Worm (Caenorhabditis elegans) whole organism, L1 larva: Measurements from ENCODE around the gene T26A8.3.

ENCODE experiments used
- C04F5.9 ChIP-seq: sonication (generic microtip); optimal IDR thresholded peaks from 2 replicates; lab custom pipeline; 2016; ENCODE audit warnings: missing genetic modification characterization, missing compliant biosample characterization
- C34B4.2 ChIP-seq: sonication (generic microtip); optimal IDR thresholded peaks from 2 replicates; lab custom pipeline; 2017; ENCODE audit warnings: mild to moderate bottlenecking, missing genetic modification characterization, missing compliant biosample characterization
- F16B12.6 ChIP-seq: fragments of 150-350 bp; optimal IDR thresholded peaks from 2 replicates; lab custom pipeline; 2014; ENCODE audit warnings: missing biosample characterization, missing genetic modification characterization
- aha-1 ChIP-seq: fragments of 150-350 bp; optimal IDR thresholded peaks from 2 replicates; lab custom pipeline; 2014; ENCODE audit warnings: missing biosample characterization, missing genetic modification characterization
- aly-2 ChIP-seq: fragments of 150-350 bp; optimal IDR thresholded peaks from 2 replicates; lab custom pipeline; 2014; ENCODE audit warnings: missing biosample characterization, missing genetic modification characterization
- ceh-63 ChIP-seq: fragments of 200-800 bp; sonication (Bioruptor generic); optimal IDR thresholded peaks from 2 replicates; lab custom pipeline; 2018; ENCODE audit warnings: mild to moderate bottlenecking, missing genetic modification characterization, missing compliant biosample characterization
- ceh-8 ChIP-seq: fragments of 200-800 bp; sonication (Bioruptor generic); optimal IDR thresholded peaks from 2 replicates; lab custom pipeline; 2018; ENCODE audit warnings: mild to moderate bottlenecking, missing genetic modification characterization, moderate library complexity, missing compliant biosample characterization
- ceh-90 ChIP-seq: sonication (generic microtip); optimal IDR thresholded peaks from 2 replicates; lab custom pipeline; 2016; ENCODE audit warnings: missing genetic modification characterization, missing compliant biosample characterization
- ces-1 ChIP-seq: fragments of 150-350 bp; optimal IDR thresholded peaks from 2 replicates; lab custom pipeline; 2014; ENCODE audit warnings: missing biosample characterization, missing genetic modification reagents, missing genetic modification characterization
- dpl-1 ChIP-seq, 3 experiments: fragments of 150-350 bp in 2 of 3; sonication (generic microtip) in 1 of 3; optimal IDR thresholded peaks; 2 replicates each; lab custom pipeline; 2014 to 2017; ENCODE audit warnings: missing biosample characterization in 3 of 3, missing genetic modification characterization in 3 of 3, missing genetic modification reagents in 3 of 3
- dsc-1 ChIP-seq: sonication (generic microtip); optimal IDR thresholded peaks from 2 replicates; lab custom pipeline; 2016; ENCODE audit warnings: mild to moderate bottlenecking, missing genetic modification characterization, missing compliant biosample characterization
- efl-1 ChIP-seq, 4 experiments: fragments of 150-350 bp; optimal IDR thresholded peaks in 3 of 4; peaks in 1 of 4; 1 replicate in 1 of 4; 2 replicates in 3 of 4; lab custom pipeline; 2014; ENCODE audit warnings: missing biosample characterization in 2 of 4, missing genetic modification characterization in 2 of 4, missing genetic modification reagents in 2 of 4
- elt-2 ChIP-seq: sonication (generic microtip); optimal IDR thresholded peaks from 2 replicates; lab custom pipeline; 2016; ENCODE audit warnings: missing genetic modification characterization, mild to moderate bottlenecking, inconsistent platforms, missing compliant biosample characterization, missing genetic modification reagents
- elt-3 ChIP-seq, 6 experiments: fragments of 150-350 bp in 1 of 6; sonication (generic microtip); optimal IDR thresholded peaks; 2 replicates each; lab custom pipeline; 2017 to 2018; ENCODE audit warnings: missing biosample characterization in 6 of 6, missing genetic modification characterization in 6 of 6, inconsistent platforms in 1 of 6
- fkh-10 ChIP-seq: sonication (generic microtip); optimal IDR thresholded peaks from 2 replicates; lab custom pipeline; 2017; ENCODE audit warnings: missing biosample characterization, missing genetic modification reagents, missing genetic modification characterization
- fos-1 ChIP-seq: fragments of 150-350 bp; optimal IDR thresholded peaks from 2 replicates; lab custom pipeline; 2014; ENCODE audit warnings: missing biosample characterization, missing genetic modification characterization
- grh-1 ChIP-seq: fragments of 200-800 bp; sonication (Bioruptor generic); IDR thresholded peaks from 2 replicates; pipeline ENCODE4 v1.3.6; 2022; ENCODE audit warnings: missing genetic modification reagents, missing genetic modification characterization, missing compliant biosample characterization
- hlh-17 ChIP-seq: fragments of 200-800 bp; sonication (Bioruptor generic); optimal IDR thresholded peaks from 2 replicates; lab custom pipeline; 2018; ENCODE audit warnings: missing genetic modification characterization, mild to moderate bottlenecking, missing compliant biosample characterization, moderate library complexity, borderline replicate concordance
- hpl-2 ChIP-seq: fragments of 150-350 bp; optimal IDR thresholded peaks from 2 replicates; lab custom pipeline; 2014; ENCODE audit warnings: missing biosample characterization, missing genetic modification reagents, missing genetic modification characterization
- irx-1 ChIP-seq: sonication (generic microtip); optimal IDR thresholded peaks from 2 replicates; lab custom pipeline; 2016; ENCODE audit warnings: missing genetic modification characterization, missing compliant biosample characterization
- isw-1 ChIP-seq: fragments of 200-800 bp; sonication (Bioruptor generic); IDR thresholded peaks from 2 replicates; pipeline ENCODE4 v1.3.6; 2022; ENCODE audit warnings: missing genetic modification characterization, missing compliant biosample characterization
- lin-13 ChIP-seq: fragments of 150-350 bp; optimal IDR thresholded peaks from 2 replicates; lab custom pipeline; 2014; ENCODE audit warnings: missing biosample characterization, missing genetic modification reagents, missing genetic modification characterization
- lin-39 ChIP-seq: fragments of 150-350 bp; optimal IDR thresholded peaks from 2 replicates; lab custom pipeline; 2014; ENCODE audit warnings: missing biosample characterization, missing genetic modification reagents, missing genetic modification characterization
- lir-3 ChIP-seq: sonication (generic microtip); optimal IDR thresholded peaks from 2 replicates; lab custom pipeline; 2016; ENCODE audit warnings: mild to moderate bottlenecking, missing genetic modification characterization, moderate library complexity, missing compliant biosample characterization; ENCODE audit not compliant: poor library complexity
- mab-9 ChIP-seq: fragments of 200-800 bp; sonication (Bioruptor generic); IDR thresholded peaks from 2 replicates; pipeline ENCODE4 v1.3.6; 2022; ENCODE audit warnings: missing genetic modification reagents, missing genetic modification characterization, missing compliant biosample characterization
- mdl-1 ChIP-seq, 2 experiments: fragments of 150-350 bp; optimal IDR thresholded peaks; 2 replicates each; lab custom pipeline; 2014 to 2017; ENCODE audit warnings: missing biosample characterization in 2 of 2, missing genetic modification characterization in 2 of 2, inconsistent platforms in 1 of 2
- mep-1 ChIP-seq: fragments of 150-350 bp; optimal IDR thresholded peaks from 2 replicates; lab custom pipeline; 2014; ENCODE audit warnings: missing biosample characterization, missing genetic modification characterization
- nhr-12 ChIP-seq: sonication (generic microtip); optimal IDR thresholded peaks from 2 replicates; lab custom pipeline; 2017; ENCODE audit warnings: missing biosample characterization, missing genetic modification characterization
- nhr-19 ChIP-seq: fragments of 200-800 bp; sonication (Bioruptor generic); conservative IDR thresholded peaks from 2 replicates; pipeline ENCODE4 v1.3.6; 2022; ENCODE audit warnings: missing genetic modification characterization, missing compliant biosample characterization
- nhr-20 ChIP-seq: sonication (generic microtip); optimal IDR thresholded peaks from 2 replicates; lab custom pipeline; 2016; ENCODE audit warnings: mild to moderate bottlenecking, missing genetic modification characterization, missing compliant biosample characterization
- nhr-237 ChIP-seq: fragments of 150-350 bp; optimal IDR thresholded peaks from 2 replicates; lab custom pipeline; 2014; ENCODE audit warnings: missing biosample characterization, missing genetic modification characterization
- nhr-71 ChIP-seq: sonication (generic microtip); optimal IDR thresholded peaks from 2 replicates; lab custom pipeline; 2016; ENCODE audit warnings: mild to moderate bottlenecking, missing genetic modification characterization, moderate library complexity, missing compliant biosample characterization
- nhr-76 ChIP-seq: sonication (generic microtip); optimal IDR thresholded peaks from 2 replicates; lab custom pipeline; 2017; ENCODE audit warnings: missing biosample characterization, missing genetic modification characterization
- nhr-77 ChIP-seq: fragments of 150-350 bp; optimal IDR thresholded peaks from 2 replicates; lab custom pipeline; 2014; ENCODE audit warnings: missing biosample characterization, missing genetic modification characterization
- nhr-85 ChIP-seq: sonication (generic microtip); peaks from one replicate; lab custom pipeline; 2016; ENCODE audit warnings: missing genetic modification characterization, inconsistent platforms, missing compliant biosample characterization
- pag-3 ChIP-seq: sonication (generic microtip); optimal IDR thresholded peaks from 2 replicates; lab custom pipeline; 2017; ENCODE audit warnings: missing genetic modification characterization, mild to moderate bottlenecking, missing compliant biosample characterization, antibody characterized with exemption, borderline replicate concordance; ENCODE audit not compliant: insufficient read depth
- pax-3 ChIP-seq: fragments of 200-800 bp; sonication (Bioruptor generic); optimal IDR thresholded peaks from 2 replicates; lab custom pipeline; 2018; ENCODE audit warnings: mild to moderate bottlenecking, missing genetic modification characterization, moderate library complexity, missing compliant biosample characterization
- pqm-1 ChIP-seq: sonication (generic microtip); optimal IDR thresholded peaks from 3 replicates; lab custom pipeline; 2017; ENCODE audit warnings: missing biosample characterization, missing genetic modification characterization
- skn-1 ChIP-seq: fragments of 150-350 bp; optimal IDR thresholded peaks from 2 replicates; lab custom pipeline; 2014; ENCODE audit warnings: missing biosample characterization, missing genetic modification characterization
- snu-23 ChIP-seq: sonication (generic microtip); optimal IDR thresholded peaks from 2 replicates; lab custom pipeline; 2016; ENCODE audit warnings: missing genetic modification characterization, missing compliant biosample characterization
- sox-4 ChIP-seq: sonication (generic microtip); optimal IDR thresholded peaks from 2 replicates; lab custom pipeline; 2016; ENCODE audit warnings: missing genetic modification characterization, missing compliant biosample characterization
- sup-37 ChIP-seq: fragments of 200-800 bp; sonication (Bioruptor generic); optimal IDR thresholded peaks from 2 replicates; lab custom pipeline; 2018; ENCODE audit warnings: mild to moderate bottlenecking, missing genetic modification characterization, missing compliant biosample characterization
- swsn-7 ChIP-seq: sonication (generic microtip); optimal IDR thresholded peaks from 2 replicates; lab custom pipeline; 2016; ENCODE audit warnings: missing genetic modification characterization, missing compliant biosample characterization
- unc-30 ChIP-seq: sonication (generic microtip); optimal IDR thresholded peaks from 2 replicates; lab custom pipeline; 2017; ENCODE audit warnings: missing biosample characterization, missing genetic modification characterization
- unc-86 ChIP-seq: sonication (generic microtip); optimal IDR thresholded peaks from 2 replicates; lab custom pipeline; 2016; ENCODE audit warnings: missing genetic modification characterization, missing compliant biosample characterization
- zag-1 ChIP-seq: fragments of 150-350 bp; optimal IDR thresholded peaks from 2 replicates; lab custom pipeline; 2014; ENCODE audit warnings: missing biosample characterization, missing genetic modification characterization
- ztf-11 ChIP-seq, 2 experiments: sonication (generic microtip); optimal IDR thresholded peaks; 2 replicates each; lab custom pipeline; 2016 to 2017; ENCODE audit warnings: missing genetic modification characterization in 2 of 2, missing biosample characterization in 1 of 2, missing compliant biosample characterization in 1 of 2
- ztf-4 ChIP-seq: fragments of 150-350 bp; optimal IDR thresholded peaks from 2 replicates; lab custom pipeline; 2014; ENCODE audit warnings: missing biosample characterization, missing genetic modification characterization

Gene T26A8.3

ce11 chrIV:8431567-8432458, 5.4 kb upstream of the T26A8.3 start (continued):
- TF ChIP-seq mep-1 (tag; lab: Kevin White, UChicago) (peak; percentile 71), nhr-71 (peak; percentile 82), zag-1 (tag; lab: Kevin White, UChicago) (no peak), isw-1 (GFP tag; lab: Robert Waterston, UW) (peak; percentile 42), fkh-10 (GFP tag; lab: Kevin White, UChicago) (peak; percentile 26), fos-1 (tag; lab: Kevin White, UChicago) (peak; percentile 71), nhr-76 (tag; lab: Kevin White, UChicago) (no peak), unc-86 (peak; percentile 47), nhr-12 (no peak), elt-2 (tag; lab: Kevin White, UChicago) (peak; percentile 35), elt-3 (tag; optimal IDR thresholded peaks at IDR 0.05; lab: Kevin White, UChicago) (peak in 5 of 6 experiments; percentile 41 to 61 (median 53)), sox-4 (tag; lab: Kevin White, UChicago) (no peak), F16B12.6 (tag; lab: Kevin White, UChicago) (no peak), hpl-2 (GFP tag; lab: Kevin White, UChicago) (peak; percentile 79), nhr-77 (tag; lab: Kevin White, UChicago) (peak; percentile 42), unc-30 (no peak), mab-9 (0 out of 2 replicates have a peak, but pooled peaks have one; percentile 32), C34B4.2 (tag; lab: Kevin White, UChicago) (peak; percentile 22), ces-1 (GFP tag; lab: Kevin White, UChicago) (no peak), dpl-1 (GFP tag; optimal IDR thresholded peaks at IDR 0.05; lab: Kevin White, UChicago) (peak; percentile 9 to 52 (median 21)), sup-37 (no peak), ztf-11 (tag; optimal IDR thresholded peaks at IDR 0.05; lab: Kevin White, UChicago) (no peak), swsn-7 (tag; lab: Kevin White, UChicago) (peak; percentile 70), hlh-17 (GFP tag; lab: Kevin White, UChicago) (peak; percentile 62), nhr-20 (peak; percentile 78), lin-39 (tag; lab: Kevin White, UChicago) (no peak), nhr-19 (GFP tag; lab: Robert Waterston, UW) (peak; percentile 69), lir-3 (tag; lab: Kevin White, UChicago) (peak; percentile 46), skn-1 (tag; lab: Kevin White, UChicago) (peak; percentile 59), irx-1 (tag; lab: Kevin White, UChicago) (peak; percentile 21), efl-1 (optimal IDR thresholded peaks at IDR 0.05; lab: Kevin White, UChicago) (peak; percentile 49 to 66), efl-1 (GFP tag; optimal IDR thresholded peaks at IDR 0.05 in 1 of 2; lab: Kevin White, UChicago) (peak in 1 of 2 experiments; percentile 94), ztf-4 (tag; lab: Kevin White, UChicago) (peak; percentile 88), pag-3 (tag; lab: Kevin White, UChicago) (no peak)

- TF ChIP-seq swsn-7 (tag; lab: Kevin White, UChicago) (peak; percentile 94), mdl-1 (tag; optimal IDR thresholded peaks at IDR 0.05; lab: Kevin White, UChicago) (peak in 1 of 2 experiments; percentile 53), ceh-90 (tag; lab: Kevin White, UChicago) (no peak), pax-3 (tag; lab: Kevin White, UChicago) (peak; percentile 44), C04F5.9 (tag; lab: Kevin White, UChicago) (peak; percentile 63), isw-1 (GFP tag; lab: Robert Waterston, UW) (peak; percentile 56), efl-1 (optimal IDR thresholded peaks at IDR 0.05; lab: Kevin White, UChicago) (peak; percentile 68 to 73), efl-1 (GFP tag; optimal IDR thresholded peaks at IDR 0.05 in 1 of 2; lab: Kevin White, UChicago) (peak; percentile 52 to 97), pqm-1 (tag; lab: Kevin White, UChicago) (no peak), nhr-237 (tag; lab: Kevin White, UChicago) (peak; percentile 31), nhr-71 (peak; percentile 95), grh-1 (GFP tag; lab: Robert Waterston, UW) (peak; percentile 87), fos-1 (tag; lab: Kevin White, UChicago) (peak; percentile 49), hlh-17 (GFP tag; lab: Kevin White, UChicago) (no peak), ceh-8 (GFP tag; lab: Kevin White, UChicago) (peak; percentile 85), lin-13 (GFP tag; lab: Kevin White, UChicago) (peak; percentile 61), dsc-1 (tag; lab: Kevin White, UChicago) (peak; percentile 88), nhr-20 (peak; percentile 91), snu-23 (GFP tag; lab: Kevin White, UChicago) (peak; percentile 93), sup-37 (peak; percentile 78), nhr-85 (tag; lab: Kevin White, UChicago) (peak; percentile 98), ceh-63 (GFP tag; lab: Kevin White, UChicago) (no peak), aha-1 (tag; lab: Kevin White, UChicago) (peak; percentile 12), aly-2 (peak; percentile 74)
Measured at ce11 chrIV:8428492-8428891, 2.1 kb upstream of the T26A8.3 start.
